Worm (Caenorhabditis elegans): ENCODE data around the gene C37C3.18.

ce11 chrV:7864663-7865062 is 9.9 kb downstream of the C37C3.18 start, which contains the start of gene C37C3.11:
- TF ChIP-seq elt-3 (tag; optimal IDR thresholded peaks at IDR 0.05) (no peak), snpc-4 (tag; optimal IDR thresholded peaks at IDR 0.05) (no peak), elt-1 (tag; optimal IDR thresholded peaks at IDR 0.05; ENCODE audit: borderline replicate concordance, insufficient read depth) (no peak), nhr-28 (tag; optimal IDR thresholded peaks at IDR 0.05) (no peak), lsy-2 (tag; optimal IDR thresholded peaks at IDR 0.05) (no peak), nhr-12 (tag; optimal IDR thresholded peaks at IDR 0.05) (no peak), nhr-237 (tag; optimal IDR thresholded peaks at IDR 0.05) (no peak), unc-39 (tag; optimal IDR thresholded peaks at IDR 0.05) (no peak)

All from whole organism, mixed stage, embryonic.